Worm (Caenorhabditis elegans): ENCODE results near the gene sri-62.

sri-62 gene

ce11 chrII:2702757-2703156 lies 4.5 kb upstream of the sri-62 start, which contains the start of gene sri-60:
Gene sri-60, minus strand, starts transcription at chrII:2702857.
- no peak for TF ChIP-seq pat-9 (tag; optimal IDR thresholded peaks at IDR 0.05)
- TF ChIP-seq ceh-48 (tag; optimal IDR thresholded peaks at IDR 0.05) = no peak
- no peak for TF ChIP-seq nhr-232 (tag; optimal IDR thresholded peaks at IDR 0.05)
- no peak for TF ChIP-seq elt-4 (tag; optimal IDR thresholded peaks at IDR 0.05)

- TF ChIP-seq ceh-45 (GFP tag; IDR thresholded peaks at IDR 0.05) = no peak
- no peak for TF ChIP-seq mec-3 (tag; optimal IDR thresholded peaks at IDR 0.05; ENCODE audit: borderline replicate concordance)
- TF ChIP-seq ceh-9 (tag; optimal IDR thresholded peaks at IDR 0.05) = no peak
- no peak for TF ChIP-seq C38D4.7 (GFP tag; optimal IDR thresholded peaks at IDR 0.05)
- no peak for TF ChIP-seq ttx-3 (tag; optimal IDR thresholded peaks at IDR 0.05)
- TF ChIP-seq tbx-7 (tag; optimal IDR thresholded peaks at IDR 0.05) = no peak
- no peak for TF ChIP-seq ceh-14 (tag; optimal IDR thresholded peaks at IDR 0.05)
- no peak for TF ChIP-seq ahr-1 (tag; optimal IDR thresholded peaks at IDR 0.05)
- TF ChIP-seq ama-1 (optimal IDR thresholded peaks at IDR 0.05) = no peak
- no peak for TF ChIP-seq ztf-16 (tag; optimal IDR thresholded peaks at IDR 0.05)
- TF ChIP-seq dmd-4 (tag; optimal IDR thresholded peaks at IDR 0.05; ENCODE audit: borderline replicate concordance) = no peak
- TF ChIP-seq hlh-15 (tag; optimal IDR thresholded peaks at IDR 0.05) = no peak
- TF ChIP-seq unc-3 (GFP tag; conservative IDR thresholded peaks at IDR 0.05) = no peak
- no peak for TF ChIP-seq unc-3 (tag; optimal IDR thresholded peaks at IDR 0.05)
- TF ChIP-seq C08G9.2 (tag; optimal IDR thresholded peaks at IDR 0.05) = no peak
- TF ChIP-seq sox-4 (tag; optimal IDR thresholded peaks at IDR 0.05) = no peak
These were observed 2.0 kb upstream of the sri-62 start, which contains the start of gene sri-61 for ce11 chrII:2700229-2700628. Gene sri-61, minus strand, starts transcription at chrII:2700329.

- peak; percentile 46 for TF ChIP-seq unc-42 (tag; optimal IDR thresholded peaks at IDR 0.05)
- no peak for TF ChIP-seq pag-3 (tag; optimal IDR thresholded peaks at IDR 0.05; ENCODE audit: borderline replicate concordance)
- TF ChIP-seq nhr-11 (tag; optimal IDR thresholded peaks at IDR 0.05) = no peak
- TF ChIP-seq elt-4 (tag; optimal IDR thresholded peaks at IDR 0.05) = no peak
- no peak for TF ChIP-seq C38D4.7 (GFP tag; optimal IDR thresholded peaks at IDR 0.05)
These were observed 3.2 kb downstream of the sri-62 start for ce11 chrII:2695079-2695478.

- TF ChIP-seq nhr-232 (tag; optimal IDR thresholded peaks at IDR 0.05) (no peak), lim-6 (tag; optimal IDR thresholded peaks at IDR 0.05) (no peak), sdc-2 (tag; optimal IDR thresholded peaks at IDR 0.05) (no peak), madf-2 (tag; optimal IDR thresholded peaks at IDR 0.05) (no peak), dve-1 (tag; optimal IDR thresholded peaks at IDR 0.05) (no peak), pqm-1 (tag; optimal IDR thresholded peaks at IDR 0.05) (no peak), hlh-6 (tag; optimal IDR thresholded peaks at IDR 0.05) (no peak), odd-2 (tag; optimal IDR thresholded peaks at IDR 0.05) (no peak), che-1 (tag; optimal IDR thresholded peaks at IDR 0.05) (no peak)
These were observed 5.8 kb downstream of the sri-62 start, which contains the start of gene set-11 for ce11 chrII:2692476-2692875. Gene set-11, minus strand, starts transcription at chrII:2692576.

- no peak for TF ChIP-seq hlh-30 (tag; optimal IDR thresholded peaks at IDR 0.05; ENCODE audit: insufficient read depth)
- TF ChIP-seq ceh-30 (tag; optimal IDR thresholded peaks at IDR 0.05) = no peak
- TF ChIP-seq ttx-3 (tag; optimal IDR thresholded peaks at IDR 0.05) = no peak
- no peak for TF ChIP-seq pat-9 (tag; optimal IDR thresholded peaks at IDR 0.05)
- no peak for TF ChIP-seq nhr-232 (tag; optimal IDR thresholded peaks at IDR 0.05)
- TF ChIP-seq ceh-34 (tag; optimal IDR thresholded peaks at IDR 0.05) = no peak
- no peak for TF ChIP-seq gmeb-2 (tag; optimal IDR thresholded peaks at IDR 0.05)
These were observed 8.2 kb downstream of the sri-62 start, which contains the start of gene nspf-3 for ce11 chrII:2690080-2690479. Gene nspf-3, minus strand, starts transcription at chrII:2690180.
